Fruit fly (Drosophila melanogaster) whole organism, adult: ENCODE measurements around the gene CG17652.
A peak's percentile ranks its signal among the peaks of the same experiment; 100 is the strongest.

Experiments used
- CG11617 ChIP-seq: fragments of 200-800 bp; sonication (Bioruptor generic); optimal IDR thresholded peaks from 2 replicates; lab custom pipeline; 2017; ENCODE audit warnings: mild to moderate bottlenecking, missing biosample characterization, missing genetic modification reagents, missing genetic modification characterization
- CG12768 ChIP-seq: fragments of 200-800 bp; sonication (Bioruptor generic); optimal IDR thresholded peaks from 2 replicates; lab custom pipeline; 2017; ENCODE audit warnings: missing biosample characterization, missing genetic modification characterization, mild to moderate bottlenecking, moderate library complexity, missing genetic modification reagents
- CG14711 ChIP-seq: fragments of 200-800 bp; sonication (Bioruptor generic); optimal IDR thresholded peaks from 2 replicates; lab custom pipeline; 2018; ENCODE audit warnings: missing biosample characterization, mild to moderate bottlenecking, missing genetic modification characterization, moderate library complexity
- CG1620 ChIP-seq: fragments of 200-800 bp; sonication (Bioruptor generic); optimal IDR thresholded peaks from 2 replicates; lab custom pipeline; 2016; ENCODE audit warnings: missing biosample characterization, missing genetic modification characterization
- CG33017 ChIP-seq: fragments of 200-800 bp; sonication (Bioruptor generic); optimal IDR thresholded peaks from 2 replicates; lab custom pipeline; 2018; ENCODE audit warnings: missing biosample characterization, mild to moderate bottlenecking, missing genetic modification characterization, moderate library complexity
- CG5204 ChIP-seq: fragments of 200-800 bp; sonication (Bioruptor generic); optimal IDR thresholded peaks from 2 replicates; lab custom pipeline; 2016; ENCODE audit warnings: missing biosample characterization, missing genetic modification characterization
- CG7045 ChIP-seq: fragments of 200-800 bp; sonication (Bioruptor generic); optimal IDR thresholded peaks from 2 replicates; lab custom pipeline; 2017; ENCODE audit warnings: missing biosample characterization, mild to moderate bottlenecking, missing genetic modification characterization
- CG7101 ChIP-seq: fragments of 200-800 bp; sonication (Bioruptor generic); optimal IDR thresholded peaks from 2 replicates; lab custom pipeline; 2018; ENCODE audit warnings: missing biosample characterization, mild to moderate bottlenecking, missing genetic modification characterization, moderate library complexity
- Clk ChIP-seq: fragments of 200-800 bp; sonication (Bioruptor generic); optimal IDR thresholded peaks from 2 replicates; lab custom pipeline; 2017; ENCODE audit warnings: missing biosample characterization, missing genetic modification characterization
- Crg-1 ChIP-seq: fragments of 200-800 bp; sonication (Bioruptor generic); optimal IDR thresholded peaks from 2 replicates; lab custom pipeline; 2016; ENCODE audit warnings: missing biosample characterization, missing genetic modification characterization
- Hr96 ChIP-seq: fragments of 200-800 bp; sonication (Bioruptor generic); optimal IDR thresholded peaks from 2 replicates; lab custom pipeline; 2016; ENCODE audit warnings: missing biosample characterization, missing genetic modification characterization
- Mnt ChIP-seq: fragments of 200-800 bp; sonication (Bioruptor generic); optimal IDR thresholded peaks from 2 replicates; lab custom pipeline; 2016; ENCODE audit warnings: missing biosample characterization, mild to moderate bottlenecking, missing genetic modification characterization
- bab1 ChIP-seq: fragments of 200-800 bp; sonication (Bioruptor generic); optimal IDR thresholded peaks from 3 replicates; lab custom pipeline; 2019; ENCODE audit warnings: missing biosample characterization, mild to moderate bottlenecking, missing genetic modification characterization, moderate library complexity
- cic ChIP-seq: fragments of 200-800 bp; sonication (Bioruptor generic); optimal IDR thresholded peaks from 2 replicates; lab custom pipeline; 2017; ENCODE audit warnings: missing biosample characterization, mild to moderate bottlenecking, missing genetic modification characterization, moderate library complexity
- cnc ChIP-seq, 2 experiments: fragments of >200 bp; optimal IDR thresholded peaks; 2 replicates each; lab custom pipeline; 2017
- kay ChIP-seq: fragments of 200-800 bp; sonication (Bioruptor generic); peaks from one replicate; lab custom pipeline; 2016; ENCODE audit warnings: missing biosample characterization, missing genetic modification characterization, borderline replicate concordance
- ovo ChIP-seq: fragments of 200-800 bp; sonication (Bioruptor generic); optimal IDR thresholded peaks from 2 replicates; lab custom pipeline; 2016; ENCODE audit warnings: missing biosample characterization, missing genetic modification characterization
- pad ChIP-seq: fragments of 200-800 bp; sonication (Bioruptor generic); optimal IDR thresholded peaks from 3 replicates; lab custom pipeline; 2017; ENCODE audit warnings: missing biosample characterization, missing genetic modification characterization, mild to moderate bottlenecking, moderate library complexity, missing genetic modification reagents
- tj ChIP-seq: fragments of 200-800 bp; sonication (Bioruptor generic); optimal IDR thresholded peaks from 3 replicates; lab custom pipeline; 2017; ENCODE audit warnings: missing biosample characterization, mild to moderate bottlenecking, missing genetic modification characterization, moderate library complexity
- toe ChIP-seq: fragments of 200-800 bp; sonication (Bioruptor generic); optimal IDR thresholded peaks from 2 replicates; lab custom pipeline; 2016; ENCODE audit warnings: missing biosample characterization, missing genetic modification characterization

The CG17652 gene

dm6 chr2L:1732189-1732588 is at the start of gene CG17652, which contains the start of gene CG17646:
TSS of gene CG17652 (minus strand) at chr2L:1732356.
TSS of gene CG17646 (plus strand) at chr2L:1732524.
- peak; percentile 48 for TF ChIP-seq CG14711
- TF ChIP-seq cnc (optimal IDR thresholded peaks at IDR 0.05; lab: Kevin White, UChicago), result no peak
- TF ChIP-seq CG7101 (tag; lab: Kevin White, UChicago), result peak; percentile 49
- TF ChIP-seq Clk (GFP tag; lab: Kevin White, UChicago), result no peak
- no peak for TF ChIP-seq CG12768 (GFP tag; lab: Kevin White, UChicago)
- no peak for TF ChIP-seq bab1
- no peak for TF ChIP-seq CG7045
- TF ChIP-seq CG11617 (GFP tag; lab: Kevin White, UChicago), result no peak
- peak; percentile 17 for TF ChIP-seq pad (GFP tag; lab: Kevin White, UChicago)
- TF ChIP-seq tj (GFP tag; lab: Kevin White, UChicago), result no peak
- peak; percentile 80 for TF ChIP-seq Mnt (GFP tag; lab: Kevin White, UChicago)
- peak; percentile 68 for TF ChIP-seq CG33017 (tag; lab: Kevin White, UChicago)
- no peak for TF ChIP-seq toe (GFP tag; lab: Kevin White, UChicago)
- TF ChIP-seq CG5204 (GFP tag; lab: Kevin White, UChicago), result no peak
- no peak for TF ChIP-seq Hr96
- no peak for TF ChIP-seq CG1620 (GFP tag; lab: Kevin White, UChicago)
- peak; percentile 69 for TF ChIP-seq Crg-1
- peak; percentile 18 for TF ChIP-seq cic (GFP tag; lab: Kevin White, UChicago)
- no peak for TF ChIP-seq ovo (GFP tag; lab: Kevin White, UChicago)
- no peak for TF ChIP-seq kay (GFP tag; lab: Kevin White, UChicago)

DNA sequence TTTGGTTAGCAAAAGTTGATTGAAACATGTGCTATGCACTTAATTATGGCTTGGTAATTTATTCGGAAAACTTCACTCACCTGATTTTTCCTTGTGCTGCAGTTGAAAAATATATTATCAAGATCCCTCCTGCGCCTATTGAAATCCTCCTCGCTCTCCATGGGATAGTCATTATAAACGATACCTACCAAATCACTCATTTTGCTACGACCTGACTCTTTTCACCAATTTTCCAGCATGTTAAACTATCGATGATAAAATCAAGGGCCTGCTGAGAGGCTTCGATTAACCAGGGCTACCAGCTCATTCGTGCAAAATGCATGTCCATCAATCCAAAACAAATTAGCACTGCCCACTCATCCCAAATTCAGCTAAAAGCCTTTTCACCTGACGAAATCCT is 26.7 kb upstream of the CG17652 start, which contains the start of gene CG17650:
Gene CG17650 (minus strand): TSS at position 241 of the 400 bp plus-strand sequence.
- no peak for TF ChIP-seq tj (GFP tag; lab: Kevin White, UChicago)
- no peak for TF ChIP-seq toe (GFP tag; lab: Kevin White, UChicago)
- no peak for TF ChIP-seq CG14711
- TF ChIP-seq Hr96, result no peak
- TF ChIP-seq CG7101 (tag; lab: Kevin White, UChicago), result no peak
- no peak for TF ChIP-seq bab1
- no peak for TF ChIP-seq Mnt (GFP tag; lab: Kevin White, UChicago)
- no peak for TF ChIP-seq cnc (optimal IDR thresholded peaks at IDR 0.05; lab: Kevin White, UChicago)
- TF ChIP-seq CG11617 (GFP tag; lab: Kevin White, UChicago), result no peak
- no peak for TF ChIP-seq CG7045
- no peak for TF ChIP-seq Crg-1
- no peak for TF ChIP-seq CG1620 (GFP tag; lab: Kevin White, UChicago)
- TF ChIP-seq CG12768 (GFP tag; lab: Kevin White, UChicago), result no peak
- no peak for TF ChIP-seq ovo (GFP tag; lab: Kevin White, UChicago)
- no peak for TF ChIP-seq pad (GFP tag; lab: Kevin White, UChicago)

dm6 chr2L:1756351-1756750 is 24.2 kb upstream of the CG17652 start, which contains the start of gene Gr22f:
TSS of gene Gr22f (minus strand) at chr2L:1756451.
- no peak for TF ChIP-seq Clk (GFP tag; lab: Kevin White, UChicago)
- TF ChIP-seq CG1620 (GFP tag; lab: Kevin White, UChicago), result no peak
- TF ChIP-seq bab1, result no peak
- no peak for TF ChIP-seq Crg-1
- TF ChIP-seq toe (GFP tag; lab: Kevin White, UChicago), result no peak
- TF ChIP-seq CG7045, result no peak
- no peak for TF ChIP-seq kay (GFP tag; lab: Kevin White, UChicago)
- TF ChIP-seq tj (GFP tag; lab: Kevin White, UChicago), result no peak
- TF ChIP-seq Hr96, result no peak
- no peak for TF ChIP-seq CG5204 (GFP tag; lab: Kevin White, UChicago)
- no peak for TF ChIP-seq CG7101 (tag; lab: Kevin White, UChicago)
- no peak for TF ChIP-seq CG11617 (GFP tag; lab: Kevin White, UChicago)
- TF ChIP-seq Mnt (GFP tag; lab: Kevin White, UChicago), result no peak
- TF ChIP-seq CG14711, result no peak
- TF ChIP-seq cnc (optimal IDR thresholded peaks at IDR 0.05; lab: Kevin White, UChicago), result no peak
- TF ChIP-seq ovo (GFP tag; lab: Kevin White, UChicago), result no peak
- TF ChIP-seq cic (GFP tag; lab: Kevin White, UChicago), result no peak

dm6 chr2L:1751953-1752352 is 19.8 kb upstream of the CG17652 start, which contains the start of the genes CG17712 and CG17648:
TSS of gene CG17712 (minus strand) at chr2L:1752122.
TSS of gene CG17648 (plus strand) at chr2L:1752308.
- TF ChIP-seq tj (GFP tag; lab: Kevin White, UChicago) (no peak), CG7045 (no peak), pad (GFP tag; lab: Kevin White, UChicago) (no peak), bab1 (peak; percentile 23), ovo (GFP tag; lab: Kevin White, UChicago) (no peak), CG14711 (no peak), CG1620 (GFP tag; lab: Kevin White, UChicago) (no peak), CG12768 (GFP tag; lab: Kevin White, UChicago) (no peak)

- no peak for TF ChIP-seq CG5204 (GFP tag; lab: Kevin White, UChicago)
Measured at dm6 chr2L:1748410-1748809, 16.3 kb upstream of the CG17652 start.

DNA sequence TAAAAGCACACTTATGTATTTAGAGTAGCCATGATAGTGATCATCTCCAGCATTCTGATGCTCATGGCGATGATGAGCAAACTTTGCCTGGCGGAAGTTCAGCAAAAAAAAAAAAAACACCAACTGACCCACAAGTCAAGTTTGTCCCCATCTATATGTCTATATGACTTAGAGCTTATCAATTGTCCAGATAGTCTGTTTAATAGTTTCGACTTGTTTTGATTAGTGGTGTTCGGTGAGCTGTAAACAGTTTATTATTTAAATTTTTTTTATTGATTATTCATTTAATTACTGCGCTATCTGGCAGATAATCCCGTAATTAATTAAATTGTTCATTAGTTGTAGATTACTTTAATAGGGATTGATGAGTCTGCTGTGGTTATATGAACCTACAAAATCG is 11.6 kb upstream of the CG17652 start:
- peak; percentile 66 for TF ChIP-seq kay (GFP tag; lab: Kevin White, UChicago)
- TF ChIP-seq CG1620 (GFP tag; lab: Kevin White, UChicago), result no peak

- no peak for TF ChIP-seq CG33017 (tag; lab: Kevin White, UChicago)
- TF ChIP-seq CG14711, result no peak
- TF ChIP-seq kay (GFP tag; lab: Kevin White, UChicago), result no peak
- no peak for TF ChIP-seq cnc (optimal IDR thresholded peaks at IDR 0.05; lab: Kevin White, UChicago)
- TF ChIP-seq CG11617 (GFP tag; lab: Kevin White, UChicago), result no peak
- TF ChIP-seq cic (GFP tag; lab: Kevin White, UChicago), result no peak
- no peak for TF ChIP-seq CG7101 (tag; lab: Kevin White, UChicago)
- no peak for TF ChIP-seq ovo (GFP tag; lab: Kevin White, UChicago)
- no peak for TF ChIP-seq bab1
- no peak for TF ChIP-seq toe (GFP tag; lab: Kevin White, UChicago)
- TF ChIP-seq CG1620 (GFP tag; lab: Kevin White, UChicago), result no peak
- TF ChIP-seq Mnt (GFP tag; lab: Kevin White, UChicago), result no peak
- no peak for TF ChIP-seq Crg-1
- TF ChIP-seq CG5204 (GFP tag; lab: Kevin White, UChicago), result no peak
- TF ChIP-seq tj (GFP tag; lab: Kevin White, UChicago), result no peak
- no peak for TF ChIP-seq pad (GFP tag; lab: Kevin White, UChicago)
- TF ChIP-seq CG7045, result no peak
- no peak for TF ChIP-seq CG12768 (GFP tag; lab: Kevin White, UChicago)
Measured at dm6 chr2L:1740095-1740494, 7.9 kb upstream of the CG17652 start.
